Worm (Caenorhabditis elegans) whole organism, mixed stage, embryonic: ENCODE results near the gene B0228.6.

Experiments used
- blmp-1 ChIP-seq: fragments of 150-350 bp; optimal IDR thresholded peaks from 2 replicates; lab custom pipeline; 2014; ENCODE audit warnings: missing biosample characterization, missing genetic modification characterization
- ceh-39 ChIP-seq: fragments of 150-350 bp; optimal IDR thresholded peaks from 2 replicates; lab custom pipeline; 2014; ENCODE audit warnings: missing biosample characterization, missing genetic modification characterization
- drap-1 ChIP-seq: fragments of 200-800 bp; sonication (Bioruptor generic); optimal IDR thresholded peaks from 3 replicates; lab custom pipeline; 2018; ENCODE audit warnings: mild to moderate bottlenecking, missing genetic modification characterization, missing compliant biosample characterization
- elt-1 ChIP-seq: sonication (generic microtip); optimal IDR thresholded peaks from 2 replicates; lab custom pipeline; 2017; ENCODE audit warnings: missing genetic modification characterization, mild to moderate bottlenecking, missing compliant biosample characterization, antibody characterized with exemption, moderate library complexity, borderline replicate concordance; ENCODE audit not compliant: insufficient read depth
- elt-3 ChIP-seq: fragments of 150-350 bp; optimal IDR thresholded peaks from 2 replicates; lab custom pipeline; 2014; ENCODE audit warnings: missing biosample characterization, missing genetic modification characterization
- flh-1 ChIP-seq: fragments of 200-800 bp; sonication (Bioruptor generic); optimal IDR thresholded peaks from 2 replicates; lab custom pipeline; 2018; ENCODE audit warnings: mild to moderate bottlenecking, missing genetic modification characterization, moderate library complexity, missing compliant biosample characterization
- ham-2 ChIP-seq: fragments of 200-800 bp; sonication (Bioruptor generic); optimal IDR thresholded peaks from 2 replicates; lab custom pipeline; 2018; ENCODE audit warnings: mild to moderate bottlenecking, missing genetic modification characterization, missing compliant biosample characterization
- hlh-1 ChIP-seq: fragments of 150-350 bp; optimal IDR thresholded peaks from 2 replicates; lab custom pipeline; 2014; ENCODE audit warnings: missing biosample characterization, missing genetic modification reagents, missing genetic modification characterization
- lin-13 ChIP-seq: fragments of 150-350 bp; optimal IDR thresholded peaks from 2 replicates; lab custom pipeline; 2014; ENCODE audit warnings: missing biosample characterization, missing genetic modification characterization
- lin-32 ChIP-seq: fragments of 200-800 bp; sonication (Bioruptor generic); optimal IDR thresholded peaks from 2 replicates; lab custom pipeline; 2018; ENCODE audit warnings: mild to moderate bottlenecking, missing genetic modification characterization, missing compliant biosample characterization
- lsy-2 ChIP-seq: fragments of 150-350 bp; optimal IDR thresholded peaks from 2 replicates; lab custom pipeline; 2014; ENCODE audit warnings: missing biosample characterization, missing genetic modification characterization
- mab-5 ChIP-seq: fragments of 150-350 bp; optimal IDR thresholded peaks from 2 replicates; lab custom pipeline; 2014; ENCODE audit warnings: missing biosample characterization, missing genetic modification characterization
- mep-1 ChIP-seq: fragments of 150-350 bp; optimal IDR thresholded peaks from 2 replicates; lab custom pipeline; 2017; ENCODE audit warnings: missing biosample characterization, missing genetic modification reagents, missing genetic modification characterization, inconsistent platforms
- mls-2 ChIP-seq: sonication (generic microtip); optimal IDR thresholded peaks from 2 replicates; lab custom pipeline; 2016; ENCODE audit warnings: mild to moderate bottlenecking, missing genetic modification characterization, moderate library complexity, missing compliant biosample characterization
- nhr-12 ChIP-seq: fragments of 150-350 bp; optimal IDR thresholded peaks from 2 replicates; lab custom pipeline; 2014; ENCODE audit warnings: missing biosample characterization, missing genetic modification characterization
- nhr-237 ChIP-seq: fragments of 150-350 bp; optimal IDR thresholded peaks from 2 replicates; lab custom pipeline; 2014; ENCODE audit warnings: missing biosample characterization, missing genetic modification characterization
- nhr-28 ChIP-seq: fragments of 150-350 bp; optimal IDR thresholded peaks from 2 replicates; lab custom pipeline; 2014; ENCODE audit warnings: missing biosample characterization, missing genetic modification characterization
- nhr-76 ChIP-seq: sonication (generic microtip); optimal IDR thresholded peaks from 2 replicates; lab custom pipeline; 2017; ENCODE audit warnings: missing biosample characterization, missing genetic modification characterization
- pha-4 ChIP-seq: fragments of 150-350 bp; optimal IDR thresholded peaks from 2 replicates; lab custom pipeline; 2018; ENCODE audit warnings: missing biosample characterization, missing genetic modification reagents, missing genetic modification characterization
- snpc-4 ChIP-seq: fragments of 150-350 bp; optimal IDR thresholded peaks from 2 replicates; lab custom pipeline; 2014; ENCODE audit warnings: missing biosample characterization, missing genetic modification characterization
- sptf-1 ChIP-seq: sonication (generic microtip); optimal IDR thresholded peaks from 2 replicates; lab custom pipeline; 2017; ENCODE audit warnings: mild to moderate bottlenecking, missing genetic modification characterization, moderate library complexity, missing compliant biosample characterization
- tbx-8 ChIP-seq: fragments of 200-800 bp; sonication (Bioruptor generic); optimal IDR thresholded peaks from 2 replicates; lab custom pipeline; 2018; ENCODE audit warnings: mild to moderate bottlenecking, missing genetic modification characterization, moderate library complexity, missing compliant biosample characterization
- unc-120 ChIP-seq: sonication (generic microtip); optimal IDR thresholded peaks from 2 replicates; lab custom pipeline; 2017; ENCODE audit warnings: missing genetic modification characterization, missing compliant biosample characterization; ENCODE audit not compliant: poor library complexity, severe bottlenecking
- unc-39 ChIP-seq: fragments of 150-350 bp; optimal IDR thresholded peaks from 2 replicates; lab custom pipeline; 2014; ENCODE audit warnings: missing biosample characterization, missing genetic modification characterization
- unc-62 ChIP-seq: fragments of 150-350 bp; optimal IDR thresholded peaks from 2 replicates; lab custom pipeline; 2014; ENCODE audit warnings: missing biosample characterization, missing genetic modification reagents, missing genetic modification characterization
- zip-8 ChIP-seq: fragments of 150-350 bp; optimal IDR thresholded peaks from 2 replicates; lab custom pipeline; 2014; ENCODE audit warnings: missing biosample characterization, missing genetic modification characterization
- ztf-11 ChIP-seq: fragments of 150-350 bp; optimal IDR thresholded peaks from 2 replicates; lab custom pipeline; 2014; ENCODE audit warnings: missing biosample characterization, missing genetic modification characterization

The B0228.6 gene

DNA sequence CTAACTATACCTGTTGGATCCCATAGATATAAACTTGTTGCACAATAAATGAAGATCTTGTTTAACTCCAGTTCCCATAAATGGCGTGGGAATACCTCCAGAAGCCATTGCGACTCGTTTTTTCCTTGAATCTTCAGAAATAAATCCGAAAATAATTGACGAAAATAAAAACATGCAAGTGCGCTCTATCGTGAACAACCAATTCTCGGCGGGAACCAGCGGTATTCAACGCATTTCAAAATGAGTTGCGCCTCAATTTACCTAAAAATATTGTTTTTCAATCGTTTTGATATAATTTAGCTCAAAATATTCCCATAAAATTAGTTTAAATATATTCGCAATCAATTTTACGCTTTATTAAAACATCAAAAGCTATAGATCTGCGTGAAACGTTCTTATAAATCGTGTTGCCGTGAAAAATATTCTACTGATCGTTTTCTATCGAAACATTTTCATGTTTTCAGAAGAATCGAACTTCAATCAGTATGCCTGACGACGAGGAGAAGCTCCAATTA, 26.2 kb upstream of the B0228.6 start, which contains the start of the genes snpc-1.1 and spdl-1:
Gene snpc-1.1 (minus strand): TSS at position 200 of the 515 bp plus-strand sequence.
Gene spdl-1 (plus strand): TSS at position 465 of the 515 bp plus-strand sequence.
- TF ChIP-seq sptf-1 (no peak), nhr-12 (tag; lab: Kevin White, UChicago) (no peak), mep-1 (peak; percentile 58), lsy-2 (tag; lab: Kevin White, UChicago) (peak; percentile 41), ceh-39 (tag; lab: Kevin White, UChicago) (peak; percentile 37)

ce11 chrII:7778273-7778672, 23.3 kb upstream of the B0228.6 start:
- TF ChIP-seq mls-2 (tag; lab: Kevin White, UChicago) (no peak), hlh-1 (no peak), nhr-237 (tag; lab: Kevin White, UChicago) (no peak), blmp-1 (no peak), pha-4 (tag; lab: Kevin White, UChicago) (no peak), ztf-11 (tag; lab: Kevin White, UChicago) (no peak), drap-1 (GFP tag; lab: Kevin White, UChicago) (no peak), nhr-12 (tag; lab: Kevin White, UChicago) (no peak), lin-32 (no peak), snpc-4 (tag; lab: Kevin White, UChicago) (no peak), nhr-76 (tag; lab: Kevin White, UChicago) (no peak), mep-1 (no peak), elt-1 (tag; lab: Kevin White, UChicago) (no peak), flh-1 (GFP tag; lab: Kevin White, UChicago) (no peak)

DNA sequence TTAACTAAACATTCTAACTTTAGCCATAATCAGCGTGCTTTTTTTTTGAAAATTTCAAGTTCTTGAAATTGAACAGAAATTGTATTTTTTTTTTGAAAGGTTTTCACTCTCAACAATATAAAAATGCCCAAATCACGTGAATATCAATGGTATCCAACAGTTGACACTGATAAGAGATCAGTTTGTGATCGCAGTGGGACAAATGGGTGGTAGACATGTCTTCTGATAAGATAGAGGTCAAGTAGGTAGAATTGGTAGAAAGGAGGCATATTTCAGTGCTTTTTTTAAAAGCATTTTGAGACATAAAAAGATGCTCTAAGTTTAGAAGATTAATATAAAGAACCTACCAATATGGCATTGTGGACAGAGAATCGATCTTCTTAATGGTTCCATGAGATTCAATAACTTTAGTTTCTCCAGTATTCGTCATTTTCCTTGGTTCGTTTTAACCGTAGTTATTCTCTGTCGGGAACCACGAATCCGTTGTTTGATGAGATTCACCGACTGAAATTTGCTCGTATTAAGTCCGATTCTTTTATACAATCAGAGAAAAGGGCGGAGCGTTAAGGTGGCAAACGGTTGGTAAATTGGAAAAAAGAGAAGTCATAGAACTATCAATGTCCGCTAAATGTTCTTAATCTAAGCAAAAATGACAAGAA, 22.5 kb upstream of the B0228.6 start, which contains the start of gene mthf-1:
Gene mthf-1 (minus strand): TSS at position 504 of the 659 bp plus-strand sequence.
- TF ChIP-seq elt-1 (tag; lab: Kevin White, UChicago) = peak; percentile 7
- TF ChIP-seq elt-3 (tag; lab: Kevin White, UChicago) = no peak
- TF ChIP-seq, all 35 proteins: peak for 1

DNA sequence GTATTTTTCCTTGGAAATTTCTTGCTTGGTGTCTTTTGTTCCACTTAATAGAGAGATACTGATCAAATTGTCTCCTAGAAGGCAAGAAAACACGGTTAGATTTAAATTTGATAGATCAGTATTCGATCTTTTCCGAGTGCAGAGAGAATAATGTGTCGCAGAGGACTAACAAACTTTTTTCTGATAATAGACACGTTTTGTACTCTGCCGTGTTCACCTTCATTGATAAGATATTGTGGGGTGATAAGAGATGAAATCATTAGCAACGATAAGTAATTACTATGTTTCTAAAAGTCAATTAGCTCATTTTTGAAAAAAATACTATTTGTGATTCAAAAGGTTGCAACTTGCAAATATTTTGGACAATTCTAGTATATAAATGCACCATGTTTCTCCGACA, 21.7 kb upstream of the B0228.6 start:
- TF ChIP-seq sptf-1 (no peak), unc-120 (tag; lab: Kevin White, UChicago) (no peak), nhr-76 (tag; lab: Kevin White, UChicago) (no peak), elt-1 (tag; lab: Kevin White, UChicago) (peak; percentile 13), pha-4 (tag; lab: Kevin White, UChicago) (no peak), unc-62 (GFP tag; lab: Kevin White, UChicago) (no peak), elt-3 (tag; lab: Kevin White, UChicago) (peak; percentile 39)

- TF ChIP-seq tbx-8 (GFP tag; lab: Kevin White, UChicago) (no peak), elt-1 (tag; lab: Kevin White, UChicago) (peak; percentile 63), hlh-1 (no peak), nhr-28 (tag; lab: Kevin White, UChicago) (no peak), mab-5 (no peak), mep-1 (no peak)
Measured at ce11 chrII:7776232-7776631, 21.3 kb upstream of the B0228.6 start.

- TF ChIP-seq unc-62 (GFP tag; lab: Kevin White, UChicago) = no peak
- TF ChIP-seq snpc-4 (tag; lab: Kevin White, UChicago) = no peak
- no peak for TF ChIP-seq lin-13 (tag; lab: Kevin White, UChicago)
- TF ChIP-seq zip-8 (tag; lab: Kevin White, UChicago) = no peak
- TF ChIP-seq hlh-1 = no peak
- no peak for TF ChIP-seq nhr-237 (tag; lab: Kevin White, UChicago)
- TF ChIP-seq drap-1 (GFP tag; lab: Kevin White, UChicago) = no peak
- no peak for TF ChIP-seq unc-39 (tag; lab: Kevin White, UChicago)
- no peak for TF ChIP-seq lsy-2 (tag; lab: Kevin White, UChicago)
- TF ChIP-seq ceh-39 (tag; lab: Kevin White, UChicago) = no peak
- no peak for TF ChIP-seq elt-3 (tag; lab: Kevin White, UChicago)
- no peak for TF ChIP-seq nhr-12 (tag; lab: Kevin White, UChicago)
- TF ChIP-seq ham-2 (GFP tag; lab: Kevin White, UChicago) = no peak
- no peak for TF ChIP-seq lin-32
- no peak for TF ChIP-seq nhr-28 (tag; lab: Kevin White, UChicago)
- no peak for TF ChIP-seq mab-5
Measured at ce11 chrII:7773427-7773993, 18.5 kb upstream of the B0228.6 start.
